Worm (Caenorhabditis elegans): Measurements from ENCODE around the gene col-135.

- TF ChIP-seq nhr-28 (tag; optimal IDR thresholded peaks at IDR 0.05) (no peak), vab-15 (tag; optimal IDR thresholded peaks at IDR 0.05) (no peak), snpc-4 (tag; optimal IDR thresholded peaks at IDR 0.05) (no peak), fkh-10 (GFP tag; optimal IDR thresholded peaks at IDR 0.05) (no peak), blmp-1 (tag; optimal IDR thresholded peaks at IDR 0.05) (no peak), snu-23 (GFP tag; optimal IDR thresholded peaks at IDR 0.05) (no peak), ceh-82 (tag; optimal IDR thresholded peaks at IDR 0.05) (no peak)
Measured at ce11 chrIV:15114324-15114723, 17.3 kb downstream of the col-135 start, which contains the start of gene M199.135.
